Worm (Caenorhabditis elegans): ENCODE results near the gene txt-18.

txt-18 gene

DNA sequence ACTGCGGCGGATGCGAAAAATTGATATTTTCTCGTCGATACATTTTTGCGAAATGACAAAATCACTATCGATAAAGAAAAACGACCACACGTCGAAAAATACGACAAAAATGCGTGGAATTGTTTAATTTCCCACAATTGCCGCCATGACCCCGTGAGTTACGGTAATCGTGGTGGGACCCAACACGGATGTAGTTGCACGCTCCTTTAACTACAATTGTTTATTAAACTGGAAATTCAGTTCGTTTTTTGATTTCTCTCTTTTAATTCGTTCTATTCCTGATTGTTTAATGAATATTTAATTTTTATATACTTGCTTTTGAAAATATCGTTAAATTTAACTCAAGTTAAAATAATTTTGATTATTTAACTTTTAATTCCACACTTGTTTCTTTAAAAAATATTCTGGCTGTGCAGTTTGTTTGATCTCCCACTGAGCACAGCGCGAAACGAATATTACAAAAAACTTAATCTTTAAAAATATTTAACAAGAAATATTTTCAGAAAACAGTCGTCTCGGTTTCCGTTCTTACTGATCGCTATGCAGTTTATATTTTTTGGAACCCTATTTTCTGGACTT is 21.5 kb downstream of the txt-18 start, which contains the start of the genes ani-2 and clec-88:
Gene ani-2, minus strand, starts transcription at position 131 of the 579 bp plus-strand sequence.
Gene clec-88, plus strand, starts transcription at position 486 of the 579 bp plus-strand sequence.
- no peak for TF ChIP-seq snpc-1.3 (tag; optimal IDR thresholded peaks at IDR 0.05; ENCODE audit: insufficient read depth)
- no peak for TF ChIP-seq hmg-20 (GFP tag; IDR thresholded peaks at IDR 0.05)
- TF ChIP-seq pha-4 (tag; optimal IDR thresholded peaks at IDR 0.05): no peak
- TF ChIP-seq ama-1 (optimal IDR thresholded peaks at IDR 0.05): no peak
- TF ChIP-seq ama-1 (GFP tag; optimal IDR thresholded peaks at IDR 0.05): no peak
- TF ChIP-seq lsy-27 (tag; optimal IDR thresholded peaks at IDR 0.05; ENCODE audit: borderline replicate concordance, insufficient read depth): no peak
- no peak for TF ChIP-seq hrde-1 (tag; optimal IDR thresholded peaks at IDR 0.05; ENCODE audit: borderline replicate concordance)
- TF ChIP-seq Y53G8AR.9 (GFP tag; conservative IDR thresholded peaks at IDR 0.05): no peak
- no peak for TF ChIP-seq sea-2 (GFP tag; IDR thresholded peaks at IDR 0.05)
- TF ChIP-seq nhr-80 (tag; optimal IDR thresholded peaks at IDR 0.05): no peak
- TF ChIP-seq C06A6.2 (GFP tag; conservative IDR thresholded peaks at IDR 0.05): no peak
- TF ChIP-seq nfya-2 (GFP tag; IDR thresholded peaks at IDR 0.05): no peak
- TF ChIP-seq Y79H2A.3 (GFP tag; conservative IDR thresholded peaks at IDR 0.05): no peak
- TF ChIP-seq ceh-27 (GFP tag; optimal IDR thresholded peaks at IDR 0.05): no peak
- TF ChIP-seq ceh-100 (GFP tag; IDR thresholded peaks at IDR 0.05): no peak
- TF ChIP-seq tbp1 (GFP tag; optimal IDR thresholded peaks at IDR 0.05): peak; percentile 31
- no peak for TF ChIP-seq fkh-3 (tag; optimal IDR thresholded peaks at IDR 0.05)
- TF ChIP-seq snpc-3.4 (tag; optimal IDR thresholded peaks at IDR 0.05): peak; percentile 52
- no peak for TF ChIP-seq sdz-38 (tag; optimal IDR thresholded peaks at IDR 0.05)
- peak; percentile 34 for TF ChIP-seq him-1 (tag; optimal IDR thresholded peaks at IDR 0.05)
- no peak for TF ChIP-seq attf-6 (GFP tag; IDR thresholded peaks at IDR 0.05)
- TF ChIP-seq ccch-3 (GFP tag; optimal IDR thresholded peaks at IDR 0.05): no peak
- no peak for TF ChIP-seq akir-1 (GFP tag; optimal IDR thresholded peaks at IDR 0.05)
- TF ChIP-seq pbrm-1 (GFP tag; IDR thresholded peaks at IDR 0.05): no peak
- TF ChIP-seq lir-1 (GFP tag; conservative IDR thresholded peaks at IDR 0.05): peak; percentile 28; the same call in 1 of the 2 replicates
- TF ChIP-seq unc-62 (GFP tag; optimal IDR thresholded peaks at IDR 0.05): no peak
- TF ChIP-seq F23B12.7 (tag; optimal IDR thresholded peaks at IDR 0.05; ENCODE audit: insufficient read depth): peak; percentile 73
- TF ChIP-seq lin-35 (GFP tag; optimal IDR thresholded peaks at IDR 0.05): peak in 1 of 3 experiments; percentile 29
- no peak for TF ChIP-seq nhr-120 (GFP tag; IDR thresholded peaks at IDR 0.05)
- TF ChIP-seq xnd-1 (tag; optimal IDR thresholded peaks at IDR 0.05): peak; percentile 90
- TF ChIP-seq unc-130 (GFP tag; optimal IDR thresholded peaks at IDR 0.05): peak; percentile 73
- no peak for TF ChIP-seq rcor-1 (GFP tag; IDR thresholded peaks at IDR 0.05)
- TF ChIP-seq egl-18 (GFP tag; IDR thresholded peaks at IDR 0.05): no peak
- TF ChIP-seq D2030.7 (GFP tag; IDR thresholded peaks at IDR 0.05): peak; percentile 84
- TF ChIP-seq lag-1 (GFP tag; IDR thresholded peaks at IDR 0.05): no peak
- no peak; the same call in 1 of the 2 replicates for TF ChIP-seq B0019.2 (GFP tag; conservative IDR thresholded peaks at IDR 0.05)
- TF ChIP-seq Y95B8A.8 (GFP tag; IDR thresholded peaks at IDR 0.05): 0 out of 2 replicates have a peak, but pooled peaks have one; percentile 8
- peak; percentile 9 for TF ChIP-seq ztf-18 (tag; optimal IDR thresholded peaks at IDR 0.05)
- peak; percentile 63; the same call in 1 of the 2 replicates for TF ChIP-seq dox-1 (GFP tag; IDR thresholded peaks at IDR 0.05)
- no peak for TF ChIP-seq ceh-79 (tag; optimal IDR thresholded peaks at IDR 0.05)
- TF ChIP-seq K11D2.4 (GFP tag; IDR thresholded peaks at IDR 0.05): no peak
- TF ChIP-seq repo-1 (tag; optimal IDR thresholded peaks at IDR 0.05): no peak
- peak; percentile 49 for TF ChIP-seq lin-54 (GFP tag; optimal IDR thresholded peaks at IDR 0.05)
- no peak for TF ChIP-seq ztf-22 (GFP tag; optimal IDR thresholded peaks at IDR 0.05)
- TF ChIP-seq dpl-1 (GFP tag; optimal IDR thresholded peaks at IDR 0.05): peak; percentile 76
- TF ChIP-seq lin-26 (GFP tag; IDR thresholded peaks at IDR 0.05): no peak
- no peak for TF ChIP-seq snpc-4 (GFP tag; optimal IDR thresholded peaks at IDR 0.05)
- peak in 1 of 4 experiments; percentile 17 for TF ChIP-seq snpc-4 (tag; optimal IDR thresholded peaks at IDR 0.05)
